Worm (Caenorhabditis elegans) whole organism, mixed stage, embryonic: ENCODE results near the gene msp-142.
"Not testable (repeated sequence)": the region's sequence is repeated elsewhere in the genome, so short reads cannot be mapped to it uniquely, and the experiment has no call there.

Experiments used
- M03D4.4 ChIP-seq: sonication (generic microtip); optimal IDR thresholded peaks from 2 replicates; lab custom pipeline; 2017; ENCODE audit warnings: mild to moderate bottlenecking, missing genetic modification characterization, missing compliant biosample characterization
- bed-3 ChIP-seq: fragments of 200-800 bp; sonication (Bioruptor generic); optimal IDR thresholded peaks from 3 replicates; lab custom pipeline; 2018; ENCODE audit warnings: mild to moderate bottlenecking, missing genetic modification characterization, moderate library complexity, missing compliant biosample characterization
- blmp-1 ChIP-seq: fragments of 150-350 bp; optimal IDR thresholded peaks from 2 replicates; lab custom pipeline; 2014; ENCODE audit warnings: missing biosample characterization, missing genetic modification characterization
- ceh-39 ChIP-seq: fragments of 150-350 bp; optimal IDR thresholded peaks from 2 replicates; lab custom pipeline; 2014; ENCODE audit warnings: missing biosample characterization, missing genetic modification characterization
- ceh-43 ChIP-seq: fragments of 200-800 bp; sonication (Bioruptor generic); optimal IDR thresholded peaks from 2 replicates; lab custom pipeline; 2018; ENCODE audit warnings: mild to moderate bottlenecking, missing genetic modification characterization, moderate library complexity, missing compliant biosample characterization
- ceh-83 ChIP-seq: fragments of 200-800 bp; sonication (Bioruptor generic); optimal IDR thresholded peaks from 2 replicates; lab custom pipeline; 2018; ENCODE audit warnings: mild to moderate bottlenecking, missing genetic modification characterization, missing compliant biosample characterization
- ces-1 ChIP-seq: fragments of 150-350 bp; optimal IDR thresholded peaks from 2 replicates; lab custom pipeline; 2014; ENCODE audit warnings: missing biosample characterization, missing genetic modification reagents, missing genetic modification characterization
- cnd-1 ChIP-seq: fragments of 200-800 bp; sonication (Bioruptor generic); optimal IDR thresholded peaks from 2 replicates; lab custom pipeline; 2018; ENCODE audit warnings: mild to moderate bottlenecking, missing genetic modification characterization, missing compliant biosample characterization
- drap-1 ChIP-seq: fragments of 200-800 bp; sonication (Bioruptor generic); optimal IDR thresholded peaks from 3 replicates; lab custom pipeline; 2018; ENCODE audit warnings: mild to moderate bottlenecking, missing genetic modification characterization, missing compliant biosample characterization
- elt-1 ChIP-seq: sonication (generic microtip); optimal IDR thresholded peaks from 2 replicates; lab custom pipeline; 2017; ENCODE audit warnings: missing genetic modification characterization, mild to moderate bottlenecking, missing compliant biosample characterization, antibody characterized with exemption, moderate library complexity, borderline replicate concordance; ENCODE audit not compliant: insufficient read depth
- elt-3 ChIP-seq: fragments of 150-350 bp; optimal IDR thresholded peaks from 2 replicates; lab custom pipeline; 2014; ENCODE audit warnings: missing biosample characterization, missing genetic modification characterization
- flh-1 ChIP-seq: fragments of 200-800 bp; sonication (Bioruptor generic); optimal IDR thresholded peaks from 2 replicates; lab custom pipeline; 2018; ENCODE audit warnings: mild to moderate bottlenecking, missing genetic modification characterization, moderate library complexity, missing compliant biosample characterization
- ham-2 ChIP-seq: fragments of 200-800 bp; sonication (Bioruptor generic); optimal IDR thresholded peaks from 2 replicates; lab custom pipeline; 2018; ENCODE audit warnings: mild to moderate bottlenecking, missing genetic modification characterization, missing compliant biosample characterization
- hlh-1 ChIP-seq: fragments of 150-350 bp; optimal IDR thresholded peaks from 2 replicates; lab custom pipeline; 2014; ENCODE audit warnings: missing biosample characterization, missing genetic modification reagents, missing genetic modification characterization
- lin-13 ChIP-seq: fragments of 150-350 bp; optimal IDR thresholded peaks from 2 replicates; lab custom pipeline; 2014; ENCODE audit warnings: missing biosample characterization, missing genetic modification characterization
- lin-32 ChIP-seq: fragments of 200-800 bp; sonication (Bioruptor generic); optimal IDR thresholded peaks from 2 replicates; lab custom pipeline; 2018; ENCODE audit warnings: mild to moderate bottlenecking, missing genetic modification characterization, missing compliant biosample characterization
- mab-5 ChIP-seq: fragments of 150-350 bp; optimal IDR thresholded peaks from 2 replicates; lab custom pipeline; 2014; ENCODE audit warnings: missing biosample characterization, missing genetic modification characterization
- mls-2 ChIP-seq: sonication (generic microtip); optimal IDR thresholded peaks from 2 replicates; lab custom pipeline; 2016; ENCODE audit warnings: mild to moderate bottlenecking, missing genetic modification characterization, moderate library complexity, missing compliant biosample characterization
- nhr-2 ChIP-seq: fragments of 150-350 bp; optimal IDR thresholded peaks from 2 replicates; lab custom pipeline; 2014; ENCODE audit warnings: missing biosample characterization, missing genetic modification characterization
- nhr-237 ChIP-seq: fragments of 150-350 bp; optimal IDR thresholded peaks from 2 replicates; lab custom pipeline; 2014; ENCODE audit warnings: missing biosample characterization, missing genetic modification characterization
- nhr-28 ChIP-seq: fragments of 150-350 bp; optimal IDR thresholded peaks from 2 replicates; lab custom pipeline; 2014; ENCODE audit warnings: missing biosample characterization, missing genetic modification characterization
- pha-4 ChIP-seq: fragments of 150-350 bp; optimal IDR thresholded peaks from 2 replicates; lab custom pipeline; 2018; ENCODE audit warnings: missing biosample characterization, missing genetic modification reagents, missing genetic modification characterization
- sem-2 ChIP-seq: fragments of 200-800 bp; sonication (Bioruptor generic); optimal IDR thresholded peaks from 2 replicates; lab custom pipeline; 2018; ENCODE audit warnings: mild to moderate bottlenecking, missing genetic modification characterization, missing compliant biosample characterization
- sptf-1 ChIP-seq: sonication (generic microtip); optimal IDR thresholded peaks from 2 replicates; lab custom pipeline; 2017; ENCODE audit warnings: mild to moderate bottlenecking, missing genetic modification characterization, moderate library complexity, missing compliant biosample characterization
- tbx-8 ChIP-seq: fragments of 200-800 bp; sonication (Bioruptor generic); optimal IDR thresholded peaks from 2 replicates; lab custom pipeline; 2018; ENCODE audit warnings: mild to moderate bottlenecking, missing genetic modification characterization, moderate library complexity, missing compliant biosample characterization
- unc-120 ChIP-seq: sonication (generic microtip); optimal IDR thresholded peaks from 2 replicates; lab custom pipeline; 2017; ENCODE audit warnings: missing genetic modification characterization, missing compliant biosample characterization; ENCODE audit not compliant: poor library complexity, severe bottlenecking
- unc-62 ChIP-seq: fragments of 150-350 bp; optimal IDR thresholded peaks from 2 replicates; lab custom pipeline; 2014; ENCODE audit warnings: missing biosample characterization, missing genetic modification reagents, missing genetic modification characterization
- zip-8 ChIP-seq: fragments of 150-350 bp; optimal IDR thresholded peaks from 2 replicates; lab custom pipeline; 2014; ENCODE audit warnings: missing biosample characterization, missing genetic modification characterization

The msp-142 gene

ce11 chrII:5754168-5754567, 43.6 kb upstream of the msp-142 start, which contains the start of gene F10C1.8:
F10C1.8 (plus strand) TSS chrII:5754468.
- TF ChIP-seq sptf-1, result no peak
- TF ChIP-seq lin-32 (GFP tag; lab: Kevin White, UChicago), result no peak
- TF ChIP-seq unc-120 (tag; lab: Kevin White, UChicago), result no peak
- TF ChIP-seq ces-1 (GFP tag; lab: Kevin White, UChicago), result no peak
- no peak for TF ChIP-seq cnd-1
- TF ChIP-seq flh-1 (GFP tag; lab: Kevin White, UChicago), result no peak
- no peak for TF ChIP-seq ceh-39
- no peak for TF ChIP-seq lin-13 (tag; lab: Kevin White, UChicago)
- no peak for TF ChIP-seq nhr-237 (tag; lab: Kevin White, UChicago)
- TF ChIP-seq pha-4 (tag; lab: Kevin White, UChicago), result no peak
- TF ChIP-seq bed-3 (GFP tag; lab: Kevin White, UChicago), result no peak

- TF ChIP-seq lin-32 (GFP tag; lab: Kevin White, UChicago); nhr-237 (tag; lab: Kevin White, UChicago); ces-1 (GFP tag; lab: Kevin White, UChicago): not testable (repeated sequence)
These were observed 40.1 kb upstream of the msp-142 start, which contains the start of the genes F10C1.3 and F10C1.23 for ce11 chrII:5757656-5758055. F10C1.3 (minus strand) TSS chrII:5757756. F10C1.23 (plus strand) TSS chrII:5758040.

- TF ChIP-seq elt-3 (tag; lab: Kevin White, UChicago) (no peak), mls-2 (tag; lab: Kevin White, UChicago) (no peak), mab-5 (tag; lab: Kevin White, UChicago) (no peak), lin-32 (GFP tag; lab: Kevin White, UChicago) (no peak), drap-1 (GFP tag; lab: Kevin White, UChicago) (no peak)
These were observed 32.4 kb upstream of the msp-142 start, which contains the start of gene ifb-1 for ce11 chrII:5765318-5765717. ifb-1 (plus strand) TSS chrII:5765618.

ce11 chrII:5768274-5768820, 29.4 kb upstream of the msp-142 start:
- TF ChIP-seq ceh-39 (no peak), elt-1 (tag; lab: Kevin White, UChicago) (peak; percentile 86), nhr-28 (tag; lab: Kevin White, UChicago) (no peak)

- TF ChIP-seq zip-8 (tag; lab: Kevin White, UChicago), result peak; percentile 10
- TF ChIP-seq ces-1 (GFP tag; lab: Kevin White, UChicago), result peak; percentile 36
- TF ChIP-seq M03D4.4, result peak; percentile 78
- TF ChIP-seq blmp-1, result no peak
- TF ChIP-seq lin-32 (GFP tag; lab: Kevin White, UChicago), result peak; percentile 57
- peak; percentile 85 for TF ChIP-seq sptf-1
- TF ChIP-seq unc-62 (GFP tag; lab: Kevin White, UChicago), result no peak
- TF ChIP-seq sem-2 (GFP tag; lab: Kevin White, UChicago), result peak; percentile 47
- TF ChIP-seq drap-1 (GFP tag; lab: Kevin White, UChicago), result peak; percentile 82
- peak; percentile 87 for TF ChIP-seq mls-2 (tag; lab: Kevin White, UChicago)
- TF ChIP-seq mab-5 (tag; lab: Kevin White, UChicago), result no peak
- TF ChIP-seq elt-1 (tag; lab: Kevin White, UChicago), result no peak
- peak; percentile 82 for TF ChIP-seq ham-2 (GFP tag; lab: Kevin White, UChicago)
- TF ChIP-seq unc-120 (tag; lab: Kevin White, UChicago), result peak; percentile 56
- peak; percentile 34 for TF ChIP-seq bed-3 (GFP tag; lab: Kevin White, UChicago)
- TF ChIP-seq elt-3 (tag; lab: Kevin White, UChicago), result no peak
- TF ChIP-seq hlh-1 (tag; lab: Kevin White, UChicago), result peak; percentile 7
- TF ChIP-seq ceh-83 (GFP tag; lab: Kevin White, UChicago), result peak; percentile 62
- TF ChIP-seq nhr-2 (tag; lab: Kevin White, UChicago), result peak; percentile 70
- TF ChIP-seq tbx-8 (GFP tag; lab: Kevin White, UChicago), result no peak
- peak; percentile 43 for TF ChIP-seq cnd-1
- TF ChIP-seq ceh-43 (GFP tag; lab: Kevin White, UChicago), result peak; percentile 9
These were observed 25.1 kb upstream of the msp-142 start for ce11 chrII:5772547-5773142.
